Worm (Caenorhabditis elegans): ENCODE data around the gene srj-27.

The srj-27 gene

ce11 chrV:15143798-15144197 lies 16.5 kb upstream of the srj-27 start, which contains the start of gene K08F9.4:
Gene K08F9.4 (plus strand): TSS chrV:15144019.
- TF ChIP-seq R02D3.7 (tag; optimal IDR thresholded peaks at IDR 0.05) (no peak), dpl-1 (GFP tag; optimal IDR thresholded peaks at IDR 0.05) (peak; percentile 73), lin-13 (GFP tag; optimal IDR thresholded peaks at IDR 0.05) (peak; percentile 7), mes-2 (tag; optimal IDR thresholded peaks at IDR 0.05; ENCODE audit: poor library complexity, severe bottlenecking) (peak; percentile 92), ztf-11 (tag; optimal IDR thresholded peaks at IDR 0.05) (no peak), T20F7.1 (GFP tag; optimal IDR thresholded peaks at IDR 0.05) (peak; percentile 32), duxl-1 (tag; optimal IDR thresholded peaks at IDR 0.05; ENCODE audit: poor library complexity) (peak; percentile 18), nhr-6 (tag; optimal IDR thresholded peaks at IDR 0.05) (peak; percentile 72), lin-38 (GFP tag; IDR thresholded peaks at IDR 0.05) (peak; percentile 90), nhr-28 (tag; optimal IDR thresholded peaks at IDR 0.05) (peak; percentile 61)

ce11 chrV:15143285-15143684 lies 16.0 kb upstream of the srj-27 start, which contains the start of gene K08F9.1:
Gene K08F9.1 (minus strand): TSS chrV:15143385.
- TF ChIP-seq snpc-4 (tag; optimal IDR thresholded peaks at IDR 0.05) (no peak), lim-7 (GFP tag; IDR thresholded peaks at IDR 0.05) (no peak), unc-62 (GFP tag; optimal IDR thresholded peaks at IDR 0.05 in 1 of 2) (no peak), unc-62 (tag; optimal IDR thresholded peaks at IDR 0.05) (no peak), fkh-10 (GFP tag; optimal IDR thresholded peaks at IDR 0.05) (no peak), mep-1 (tag; optimal IDR thresholded peaks at IDR 0.05) (no peak), F26F4.8 (GFP tag; conservative IDR thresholded peaks at IDR 0.05) (no peak), ceh-28 (tag; optimal IDR thresholded peaks at IDR 0.05) (no peak), ceh-32 (tag; optimal IDR thresholded peaks at IDR 0.05; ENCODE audit: poor library complexity) (no peak), daf-19 (GFP tag; conservative IDR thresholded peaks at IDR 0.05) (no peak), snpc-1.2 (GFP tag; IDR thresholded peaks at IDR 0.05) (no peak)

ce11 chrV:15140247-15140646 lies 12.9 kb upstream of the srj-27 start, which contains the start of gene K08F9.3:
Gene K08F9.3 (plus strand): TSS chrV:15140547.
- TF ChIP-seq rbr-2 (tag; optimal IDR thresholded peaks at IDR 0.05) (no peak), nhr-41 (GFP tag; IDR thresholded peaks at IDR 0.05) (no peak), daf-12 (tag; optimal IDR thresholded peaks at IDR 0.05) (no peak), snpc-4 (tag; optimal IDR thresholded peaks at IDR 0.05) (no peak), daf-19 (GFP tag; conservative IDR thresholded peaks at IDR 0.05) (no peak), T20F7.1 (GFP tag; optimal IDR thresholded peaks at IDR 0.05) (no peak)

- no peak for TF ChIP-seq spr-3 (GFP tag; optimal IDR thresholded peaks at IDR 0.05)
- no peak for TF ChIP-seq F10B5.3 (tag; optimal IDR thresholded peaks at IDR 0.05)
- TF ChIP-seq rbr-2 (tag; optimal IDR thresholded peaks at IDR 0.05) = no peak
- no peak for TF ChIP-seq daf-16 (GFP tag; optimal IDR thresholded peaks at IDR 0.05)
- peak; percentile 55 for TF ChIP-seq daf-16 (tag; optimal IDR thresholded peaks at IDR 0.05)
- TF ChIP-seq nhr-77 (tag; optimal IDR thresholded peaks at IDR 0.05) = peak; percentile 55
- TF ChIP-seq dve-1 (tag; optimal IDR thresholded peaks at IDR 0.05; ENCODE audit: insufficient read depth) = peak; percentile 12
- TF ChIP-seq hlh-11 (tag; optimal IDR thresholded peaks at IDR 0.05) = no peak
- TF ChIP-seq pqm-1 (tag; optimal IDR thresholded peaks at IDR 0.05) = peak; percentile 14
- TF ChIP-seq arid-1 (GFP tag; conservative IDR thresholded peaks at IDR 0.05) = no peak
- TF ChIP-seq nhr-28 (tag; optimal IDR thresholded peaks at IDR 0.05) = peak; percentile 34
- no peak for TF ChIP-seq hlh-30 (tag; optimal IDR thresholded peaks at IDR 0.05; ENCODE audit: insufficient read depth)
Observed at ce11 chrV:15139811-15140210, 12.5 kb upstream of the srj-27 start.

- no peak for TF ChIP-seq unc-62 (GFP tag; optimal IDR thresholded peaks at IDR 0.05 in 1 of 2)
- TF ChIP-seq unc-62 (tag; optimal IDR thresholded peaks at IDR 0.05) = no peak
- no peak for TF ChIP-seq tag-97 (GFP tag; IDR thresholded peaks at IDR 0.05)
- peak; percentile 31 for TF ChIP-seq hlh-11 (tag; optimal IDR thresholded peaks at IDR 0.05)
- TF ChIP-seq egl-27 (tag; optimal IDR thresholded peaks at IDR 0.05) = no peak
- no peak for TF ChIP-seq sdz-12 (GFP tag; optimal IDR thresholded peaks at IDR 0.05)
- TF ChIP-seq daf-19 (GFP tag; conservative IDR thresholded peaks at IDR 0.05) = no peak
- TF ChIP-seq zip-2 (tag; optimal IDR thresholded peaks at IDR 0.05) = no peak
- TF ChIP-seq nhr-41 (GFP tag; IDR thresholded peaks at IDR 0.05) = no peak
- no peak for TF ChIP-seq nhr-25 (tag; optimal IDR thresholded peaks at IDR 0.05; ENCODE audit: borderline replicate concordance, insufficient read depth)
- TF ChIP-seq spr-3 (GFP tag; optimal IDR thresholded peaks at IDR 0.05) = no peak
- TF ChIP-seq mdl-1 (tag; optimal IDR thresholded peaks at IDR 0.05) = peak in 1 of 2 experiments; percentile 21
- TF ChIP-seq duxl-1 (tag; optimal IDR thresholded peaks at IDR 0.05; ENCODE audit: poor library complexity) = no peak
- TF ChIP-seq hlh-30 (tag; optimal IDR thresholded peaks at IDR 0.05; ENCODE audit: insufficient read depth) = peak; percentile 63
- no peak for TF ChIP-seq F10B5.3 (tag; optimal IDR thresholded peaks at IDR 0.05)
- TF ChIP-seq skn-1 (tag; optimal IDR thresholded peaks at IDR 0.05) = no peak
- no peak for TF ChIP-seq pqm-1 (tag; optimal IDR thresholded peaks at IDR 0.05)
- no peak for TF ChIP-seq T26A8.4 (GFP tag; IDR thresholded peaks at IDR 0.05)
- TF ChIP-seq dpl-1 (GFP tag; optimal IDR thresholded peaks at IDR 0.05) = peak; percentile 85
- TF ChIP-seq Y75B8A.6 (GFP tag; IDR thresholded peaks at IDR 0.05) = no peak
Observed at ce11 chrV:15136772-15137171, 9.5 kb upstream of the srj-27 start, which contains the start of gene aipl-1. Gene aipl-1 (minus strand): TSS chrV:15136801.
